Worm (Caenorhabditis elegans): ENCODE measurements around the gene srh-279.

DNA sequence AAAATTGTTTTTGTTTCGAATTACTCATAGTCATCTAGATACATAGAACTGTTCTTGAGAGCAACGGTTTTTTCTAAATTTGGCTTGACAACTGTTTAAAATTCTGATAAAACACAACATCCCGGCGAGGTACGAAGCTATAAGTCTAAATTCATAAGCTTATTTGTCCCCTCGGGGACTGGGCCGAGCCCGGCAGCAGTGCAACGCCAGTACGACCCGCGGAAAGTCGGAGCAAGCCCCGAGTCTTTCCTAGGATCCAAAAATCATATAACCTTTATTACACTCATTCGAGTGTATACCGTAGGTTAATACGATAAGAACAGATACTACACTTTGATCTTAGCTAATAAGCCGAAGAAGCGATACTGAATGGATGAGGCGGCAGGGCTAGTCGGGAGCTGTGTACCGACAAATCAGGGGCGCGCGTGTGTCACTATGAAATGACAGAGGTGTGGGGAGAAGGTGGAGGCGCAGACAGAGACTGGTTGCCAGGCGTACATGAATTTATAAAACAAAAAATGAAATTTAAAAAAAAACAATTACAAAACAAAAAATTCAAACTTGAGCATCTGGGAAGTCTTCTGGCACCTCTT lies 33.4 kb downstream of the srh-279 start:
- TF ChIP-seq unc-62 (GFP tag; optimal IDR thresholded peaks at IDR 0.05) (no peak), ceh-82 (tag; optimal IDR thresholded peaks at IDR 0.05) (no peak)
